Fruit fly (Drosophila melanogaster) whole organism, embryonic: Measurements from ENCODE around the gene CG6296.

Source experiments
- Atf6 ChIP-seq: fragments of 200-800 bp; sonication (Bioruptor generic); IDR thresholded peaks from 2 replicates; pipeline ENCODE4 v1.3.6; 2022; ENCODE audit warnings: missing biosample characterization, missing genetic modification characterization
- Bdp1 ChIP-seq: fragments of 200-800 bp; sonication (Bioruptor generic); optimal IDR thresholded peaks from 3 replicates; lab custom pipeline; 2016; ENCODE audit warnings: missing biosample characterization, missing genetic modification characterization
- CG12104 ChIP-seq: fragments of 200-800 bp; sonication (Bioruptor generic); optimal IDR thresholded peaks from 3 replicates; lab custom pipeline; 2016; ENCODE audit warnings: missing biosample characterization, missing genetic modification characterization
- CG1529 ChIP-seq: fragments of 200-800 bp; sonication (Bioruptor generic); optimal IDR thresholded peaks from 3 replicates; lab custom pipeline; 2018; ENCODE audit warnings: missing biosample characterization, missing genetic modification characterization
- CG17359 ChIP-seq: fragments of 200-800 bp; sonication (Bioruptor generic); optimal IDR thresholded peaks from 3 replicates; lab custom pipeline; 2018; ENCODE audit warnings: missing biosample characterization, mild to moderate bottlenecking, missing genetic modification characterization, moderate library complexity
- CG30020 ChIP-seq: fragments of 200-800 bp; optimal IDR thresholded peaks from 2 replicates; lab custom pipeline; 2019; ENCODE audit warnings: missing biosample characterization, mild to moderate bottlenecking, missing genetic modification characterization, moderate library complexity
- CG31365 ChIP-seq: fragments of 200-800 bp; sonication (Bioruptor generic); optimal IDR thresholded peaks from 2 replicates; lab custom pipeline; 2018; ENCODE audit warnings: missing biosample characterization, mild to moderate bottlenecking, missing genetic modification characterization
- CG31441 ChIP-seq: fragments of 200-800 bp; sonication (Bioruptor generic); IDR thresholded peaks from 2 replicates; pipeline ENCODE4 v1.3.6; 2022; ENCODE audit warnings: missing biosample characterization, missing genetic modification characterization
- CG33213 ChIP-seq: fragments of 200-800 bp; sonication (Bioruptor generic); optimal IDR thresholded peaks from 3 replicates; lab custom pipeline; 2016; ENCODE audit warnings: missing biosample characterization, missing genetic modification characterization
- CG34224 ChIP-seq: fragments of 200-800 bp; sonication (Bioruptor generic); IDR thresholded peaks from 3 replicates; pipeline ENCODE4 v1.3.6; 2022; ENCODE audit warnings: missing biosample characterization, missing genetic modification characterization; ENCODE audit not compliant: partially characterized antibody
- CG6813 ChIP-seq: fragments of 200-800 bp; sonication (Bioruptor generic); optimal IDR thresholded peaks from 2 replicates; lab custom pipeline; 2017; ENCODE audit warnings: missing biosample characterization, missing genetic modification characterization, mild to moderate bottlenecking, moderate library complexity, missing genetic modification reagents
- CG7372 ChIP-seq: fragments of 200-800 bp; sonication (Bioruptor generic); IDR thresholded peaks from 2 replicates; pipeline ENCODE4 v1.3.6; 2022; ENCODE audit warnings: missing biosample characterization, missing genetic modification characterization
- CG7745 ChIP-seq: fragments of 200-800 bp; sonication (Bioruptor generic); optimal IDR thresholded peaks from 2 replicates; lab custom pipeline; 2018; ENCODE audit warnings: missing biosample characterization, mild to moderate bottlenecking, missing genetic modification characterization, moderate library complexity
- CG8290 ChIP-seq, 3 experiments: fragments of 200-800 bp; sonication (Bioruptor generic); optimal IDR thresholded peaks; 2 replicates each; lab custom pipeline; 2016 to 2019; ENCODE audit warnings: missing biosample characterization in 3 of 3, missing genetic modification characterization in 3 of 3, mild to moderate bottlenecking in 2 of 3, moderate library complexity in 1 of 3
- CG9876 ChIP-seq: fragments of 200-800 bp; sonication (Bioruptor generic); optimal IDR thresholded peaks from 2 replicates; lab custom pipeline; 2016; ENCODE audit warnings: missing biosample characterization, missing genetic modification characterization
- CTCF ChIP-seq: fragments of 200-800 bp; sonication (Bioruptor generic); optimal IDR thresholded peaks from 2 replicates; lab custom pipeline; 2017; ENCODE audit warnings: missing biosample characterization, mild to moderate bottlenecking, missing genetic modification characterization, moderate library complexity
- CoRest ChIP-seq: fragments of 200-800 bp; sonication (Bioruptor generic); optimal IDR thresholded peaks from 3 replicates; lab custom pipeline; 2018; ENCODE audit warnings: missing biosample characterization, mild to moderate bottlenecking, missing genetic modification characterization, moderate library complexity
- E2f2 ChIP-seq: fragments of 200-800 bp; sonication (Bioruptor generic); IDR thresholded peaks from 2 replicates; pipeline ENCODE4 v1.3.6; 2022; ENCODE audit warnings: missing biosample characterization, missing genetic modification characterization
- Elba2 ChIP-seq: fragments of 200-800 bp; sonication (Bioruptor generic); optimal IDR thresholded peaks from 3 replicates; lab custom pipeline; 2016; ENCODE audit warnings: missing biosample characterization, missing genetic modification characterization
- GATAe ChIP-seq: fragments of 200-800 bp; sonication (Bioruptor generic); conservative IDR thresholded peaks from 2 replicates; pipeline ENCODE4 v1.3.6; 2022; ENCODE audit warnings: missing biosample characterization, missing genetic modification characterization
- Hmr ChIP-seq: fragments of 200-800 bp; sonication (Bioruptor generic); optimal IDR thresholded peaks from 3 replicates; lab custom pipeline; 2017; ENCODE audit warnings: mild to moderate bottlenecking, missing biosample characterization, missing genetic modification reagents, missing genetic modification characterization
- Med ChIP-seq: fragments of 200-800 bp; sonication (Bioruptor generic); peaks from one replicate; lab custom pipeline; 2016; ENCODE audit warnings: missing biosample characterization, missing genetic modification characterization, mild to moderate bottlenecking, inconsistent platforms, moderate library complexity
- Myb ChIP-seq: fragments of 200-800 bp; sonication (Bioruptor generic); optimal IDR thresholded peaks from 2 replicates; lab custom pipeline; 2016; ENCODE audit warnings: missing biosample characterization, missing genetic modification characterization
- PHDP ChIP-seq: fragments of 200-800 bp; sonication (Bioruptor generic); optimal IDR thresholded peaks from 3 replicates; lab custom pipeline; 2018; ENCODE audit warnings: missing biosample characterization, mild to moderate bottlenecking, missing genetic modification characterization, moderate library complexity
- Pdp1 ChIP-seq, 2 experiments: fragments of 200-800 bp; sonication (Bioruptor generic); optimal IDR thresholded peaks; 3 replicates each; lab custom pipeline; 2016; ENCODE audit warnings: missing biosample characterization in 2 of 2, missing genetic modification characterization in 2 of 2, mild to moderate bottlenecking in 1 of 2, moderate library complexity in 1 of 2
- Sox100B ChIP-seq: fragments of 200-800 bp; sonication (Bioruptor generic); optimal IDR thresholded peaks from 3 replicates; lab custom pipeline; 2018; ENCODE audit warnings: missing biosample characterization, mild to moderate bottlenecking, missing genetic modification characterization
- Tbp ChIP-seq: fragments of >200 bp; optimal IDR thresholded peaks from 2 replicates; lab custom pipeline; 2018; ENCODE audit warnings: missing biosample characterization, missing genetic modification characterization
- Xbp1 ChIP-seq: fragments of 200-800 bp; sonication (Bioruptor generic); optimal IDR thresholded peaks from 3 replicates; lab custom pipeline; 2016; ENCODE audit warnings: missing biosample characterization, mild to moderate bottlenecking, missing genetic modification characterization
- Xrp1 ChIP-seq: fragments of 200-800 bp; sonication (Bioruptor generic); IDR thresholded peaks from 2 replicates; pipeline ENCODE4 v1.3.6; 2022; ENCODE audit warnings: missing biosample characterization, missing genetic modification characterization
- chinmo ChIP-seq: fragments of 200-800 bp; sonication (Bioruptor generic); IDR thresholded peaks from 4 replicates; pipeline ENCODE4 v1.3.6; 2022; ENCODE audit warnings: missing biosample characterization, missing genetic modification characterization; ENCODE audit not compliant: partially characterized antibody
- chm ChIP-seq: fragments of 200-800 bp; sonication (Bioruptor generic); IDR thresholded peaks from 2 replicates; pipeline ENCODE4 v1.3.6; 2022; ENCODE audit warnings: missing biosample characterization, missing genetic modification characterization
- danr ChIP-seq: fragments of 200-800 bp; sonication (Bioruptor generic); IDR thresholded peaks from 2 replicates; pipeline ENCODE4 v1.3.6; 2022; ENCODE audit warnings: missing biosample characterization, missing genetic modification characterization
- ems ChIP-seq: fragments of 200-800 bp; sonication (Bioruptor generic); optimal IDR thresholded peaks from 3 replicates; lab custom pipeline; 2016; ENCODE audit warnings: missing biosample characterization, missing genetic modification characterization
- en ChIP-seq: fragments of 200-800 bp; sonication (Bioruptor generic); optimal IDR thresholded peaks from 2 replicates; lab custom pipeline; 2016; ENCODE audit warnings: missing biosample characterization, missing genetic modification characterization
- ftz-f1 ChIP-seq: fragments of 200-800 bp; sonication (Bioruptor generic); optimal IDR thresholded peaks from 2 replicates; lab custom pipeline; 2016; ENCODE audit warnings: missing biosample characterization, missing genetic modification characterization
- fu2 ChIP-seq: fragments of 200-800 bp; sonication (Bioruptor generic); optimal IDR thresholded peaks from 2 replicates; lab custom pipeline; 2016; ENCODE audit warnings: missing biosample characterization, missing genetic modification characterization
- gem ChIP-seq: fragments of 200-800 bp; sonication (Bioruptor generic); optimal IDR thresholded peaks from 2 replicates; lab custom pipeline; 2019; ENCODE audit warnings: missing biosample characterization, mild to moderate bottlenecking, missing genetic modification characterization, moderate library complexity
- grau ChIP-seq: fragments of 200-800 bp; optimal IDR thresholded peaks from 3 replicates; lab custom pipeline; 2019; ENCODE audit warnings: missing biosample characterization, mild to moderate bottlenecking, missing genetic modification characterization, moderate library complexity
- gro ChIP-seq: fragments of 200-800 bp; sonication (Bioruptor generic); optimal IDR thresholded peaks from 2 replicates; lab custom pipeline; 2016; ENCODE audit warnings: missing biosample characterization, missing genetic modification characterization
- hkb ChIP-seq, 2 experiments: fragments of 200-800 bp in 1 of 2; fragments of >200 bp in 1 of 2; sonication (Bioruptor generic) in 1 of 2; IDR thresholded peaks in 1 of 2; optimal IDR thresholded peaks in 1 of 2; 2 replicates each; pipeline versions ENCODE4 v1.3.6 to Lab custom; 2017 to 2022; ENCODE audit warnings: missing biosample characterization in 1 of 2, missing genetic modification characterization in 1 of 2
- jigr1 ChIP-seq: fragments of 200-800 bp; sonication (Bioruptor generic); IDR thresholded peaks from 3 replicates; pipeline ENCODE4 v1.3.6; 2022; ENCODE audit warnings: missing biosample characterization, missing genetic modification characterization
- knrl ChIP-seq: fragments of 200-800 bp; sonication (Bioruptor generic); IDR thresholded peaks from 3 replicates; pipeline ENCODE4 v1.3.6; 2022; ENCODE audit warnings: missing biosample characterization, missing genetic modification characterization; ENCODE audit not compliant: partially characterized antibody
- lab ChIP-seq: fragments of 200-800 bp; sonication (Bioruptor generic); optimal IDR thresholded peaks from 3 replicates; lab custom pipeline; 2017; ENCODE audit warnings: missing biosample characterization, missing genetic modification characterization, mild to moderate bottlenecking, moderate library complexity, missing genetic modification reagents
- lmd ChIP-seq: fragments of 200-800 bp; sonication (Bioruptor generic); IDR thresholded peaks from 2 replicates; pipeline ENCODE4 v1.3.6; 2022; ENCODE audit warnings: missing biosample characterization, missing genetic modification characterization
- lola ChIP-seq, 3 experiments: fragments of >200 bp in 2 of 3; fragments of 200-800 bp in 1 of 3; sonication (Bioruptor generic) in 1 of 3; optimal IDR thresholded peaks; 2 replicates each; lab custom pipeline; 2017 to 2019; ENCODE audit warnings: missing biosample characterization in 3 of 3, missing genetic modification characterization in 3 of 3, mild to moderate bottlenecking in 1 of 3, moderate library complexity in 1 of 3
- otp ChIP-seq: fragments of 200-800 bp; sonication (Bioruptor generic); IDR thresholded peaks from 3 replicates; pipeline ENCODE4, ENCODE4 v1.3.6; 2022; ENCODE audit warnings: missing biosample characterization, missing genetic modification characterization
- p53 ChIP-seq: fragments of 200-800 bp; sonication (Bioruptor generic); optimal IDR thresholded peaks from 2 replicates; lab custom pipeline; 2016; ENCODE audit warnings: missing biosample characterization, missing genetic modification characterization
- rib ChIP-seq: fragments of 200-800 bp; sonication (Bioruptor generic); IDR thresholded peaks from 2 replicates; pipeline ENCODE4 v1.3.6; 2022; ENCODE audit warnings: missing biosample characterization, missing genetic modification characterization
- seq ChIP-seq: fragments of 200-800 bp; sonication (Bioruptor generic); IDR thresholded peaks from 2 replicates; pipeline ENCODE4 v1.3.6; 2022; ENCODE audit warnings: missing biosample characterization, missing genetic modification characterization
- tgo ChIP-seq: fragments of 200-800 bp; sonication (Bioruptor generic); IDR thresholded peaks from 3 replicates; pipeline ENCODE4 v1.3.6; 2022; ENCODE audit warnings: missing biosample characterization, missing genetic modification characterization

CG6296 gene

DNA sequence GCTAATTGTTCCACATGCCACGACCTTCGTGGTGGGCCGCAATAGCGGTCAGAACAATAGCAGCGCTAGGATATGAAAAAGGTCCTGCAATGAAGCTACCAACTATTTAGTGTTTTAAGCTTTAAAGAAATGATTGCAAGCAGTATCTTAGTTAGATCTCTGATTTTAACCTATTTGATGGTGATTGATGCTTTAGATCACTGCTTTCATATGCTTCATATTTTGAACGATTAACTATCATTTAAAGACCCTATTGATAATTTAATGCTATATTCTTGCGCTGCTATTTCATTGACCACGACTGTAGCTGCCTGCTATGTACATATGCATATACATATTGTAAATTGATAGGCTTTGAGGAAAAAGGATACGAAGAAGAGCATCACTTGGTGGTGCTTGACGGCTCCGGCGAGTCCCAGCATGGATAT is 41.5 kb downstream of the CG6296 start (continued):
- TF ChIP-seq gro (GFP tag; lab: Kevin White, UChicago) (peak; percentile 84), fu2 (GFP tag; lab: Kevin White, UChicago) (peak; percentile 32), PHDP (peak; percentile 42), Xbp1 (GFP tag; lab: Kevin White, UChicago) (peak; percentile 51), CG6813 (GFP tag; lab: Kevin White, UChicago) (peak; percentile 83), CG33213 (GFP tag; lab: Kevin White, UChicago) (peak; percentile 81), hkb (optimal IDR thresholded peaks at IDR 0.05; lab: Kevin White, UChicago) (no peak), hkb (GFP tag; IDR thresholded peaks at IDR 0.05; lab: Robert Waterston, UW) (peak; percentile 56; the same call in 1 of the 2 replicates), Bdp1 (GFP tag; lab: Kevin White, UChicago) (no peak), chm (no peak), E2f2 (no peak), Pdp1 (GFP tag; optimal IDR thresholded peaks at IDR 0.05; lab: Kevin White, UChicago) (peak; percentile 41 to 82), otp (GFP tag; lab: Robert Waterston, UW) (no peak), Atf6 (peak; percentile 53), CTCF (peak; percentile 35), tgo (GFP tag; lab: Robert Waterston, UW) (peak; percentile 50; the same call in 1 of the 3 replicates), Tbp (GFP tag; lab: Kevin White, UChicago) (no peak), CG9876 (GFP tag; lab: Kevin White, UChicago) (peak; percentile 61), CG1529 (peak; percentile 14), Hmr (GFP tag; lab: Kevin White, UChicago) (peak; percentile 48), CG30020 (tag; lab: Kevin White, UChicago) (no peak), Elba2 (GFP tag; lab: Kevin White, UChicago) (no peak), jigr1 (GFP tag; lab: Robert Waterston, UW) (no peak), rib (GFP tag; lab: Robert Waterston, UW) (no peak), CoRest (tag; lab: Kevin White, UChicago) (peak; percentile 53), en (GFP tag; lab: Kevin White, UChicago) (no peak), p53 (GFP tag; lab: Kevin White, UChicago) (peak; percentile 31), CG31441 (GFP tag; lab: Robert Waterston, UW) (peak; percentile 70), knrl (GFP tag; lab: Robert Waterston, UW) (no peak), lola (GFP tag; optimal IDR thresholded peaks at IDR 0.05; lab: Kevin White, UChicago) (peak in 1 of 3 experiments; percentile 16), CG34224 (no peak), GATAe (GFP tag; lab: Robert Waterston, UW) (no peak), gem (tag; lab: Kevin White, UChicago) (peak; percentile 64), chinmo (no peak), Sox100B (GFP tag; lab: Kevin White, UChicago) (peak; percentile 76), CG7745 (tag; lab: Kevin White, UChicago) (no peak), lab (GFP tag; lab: Kevin White, UChicago) (peak; percentile 90), CG7372 (GFP tag; lab: Robert Waterston, UW) (no peak), lmd (peak; percentile 72), CG8290 (GFP tag; optimal IDR thresholded peaks at IDR 0.05; lab: Kevin White, UChicago) (peak; percentile 36), CG8290 (tag; optimal IDR thresholded peaks at IDR 0.05; lab: Kevin White, UChicago) (peak in 1 of 2 experiments; percentile 23), Xrp1 (GFP tag; lab: Robert Waterston, UW) (peak; percentile 82), ftz-f1 (peak; percentile 1), CG17359 (peak; percentile 87), Myb (GFP tag; lab: Kevin White, UChicago) (peak; percentile 19), danr (GFP tag; lab: Robert Waterston, UW) (peak; percentile 63), seq (GFP tag; lab: Robert Waterston, UW) (peak; percentile 29; the same call in 1 of the 2 replicates), CG12104 (GFP tag; lab: Kevin White, UChicago) (peak; percentile 79), grau (tag; lab: Kevin White, UChicago) (peak; percentile 59), ems (peak; percentile 55), Med (GFP tag; lab: Kevin White, UChicago) (peak; percentile 97), CG31365 (tag; lab: Kevin White, UChicago) (no peak)
